Worm (Caenorhabditis elegans): Measurements from ENCODE around the gene R74.2.

Gene R74.2

ce11 chrIII:4196301-4196987, 8.5 kb downstream of the R74.2 start:
- no peak for TF ChIP-seq ztf-11 (tag; optimal IDR thresholded peaks at IDR 0.05)
- TF ChIP-seq egl-27 (tag; optimal IDR thresholded peaks at IDR 0.05), result no peak
- no peak for TF ChIP-seq daf-12 (tag; optimal IDR thresholded peaks at IDR 0.05)
- TF ChIP-seq nhr-12 (tag; optimal IDR thresholded peaks at IDR 0.05), result no peak
- TF ChIP-seq fos-1 (tag; optimal IDR thresholded peaks at IDR 0.05), result no peak
- no peak for TF ChIP-seq ceh-9 (tag; optimal IDR thresholded peaks at IDR 0.05)
- TF ChIP-seq ZK546.5 (tag; optimal IDR thresholded peaks at IDR 0.05), result no peak
- no peak for TF ChIP-seq jun-1 (tag; optimal IDR thresholded peaks at IDR 0.05)
- TF ChIP-seq nhr-25 (tag; optimal IDR thresholded peaks at IDR 0.05), result peak; percentile 58
- no peak for TF ChIP-seq unc-62 (GFP tag; optimal IDR thresholded peaks at IDR 0.05)
- TF ChIP-seq egl-5 (tag; optimal IDR thresholded peaks at IDR 0.05), result peak; percentile 20
- TF ChIP-seq R02D3.7 (tag; optimal IDR thresholded peaks at IDR 0.05), result peak; percentile 22
- TF ChIP-seq lin-15B (tag; optimal IDR thresholded peaks at IDR 0.05), result peak; percentile 75
- no peak for TF ChIP-seq fkh-2 (tag; optimal IDR thresholded peaks at IDR 0.05)
- TF ChIP-seq sea-2 (GFP tag; optimal IDR thresholded peaks at IDR 0.05), result no peak
- no peak for TF ChIP-seq unc-39 (tag; optimal IDR thresholded peaks at IDR 0.05)
- peak; percentile 60 for TF ChIP-seq lin-39 (tag; optimal IDR thresholded peaks at IDR 0.05)
- TF ChIP-seq snpc-4 (tag; optimal IDR thresholded peaks at IDR 0.05), result peak; percentile 46
- TF ChIP-seq skn-1 (tag; optimal IDR thresholded peaks at IDR 0.05), result peak; percentile 21
- peak; percentile 6 for TF ChIP-seq fkh-10 (GFP tag; optimal IDR thresholded peaks at IDR 0.05)
- TF ChIP-seq ama-1 (optimal IDR thresholded peaks at IDR 0.05), result no peak
- peak; percentile 73 for TF ChIP-seq pha-4 (tag; optimal IDR thresholded peaks at IDR 0.05)
- no peak for TF ChIP-seq mml-1 (tag; optimal IDR thresholded peaks at IDR 0.05)
- TF ChIP-seq nfya-1 (tag; optimal IDR thresholded peaks at IDR 0.05; ENCODE audit: insufficient read depth), result peak; percentile 84
- TF ChIP-seq mdl-1 (tag; optimal IDR thresholded peaks at IDR 0.05), result peak; percentile 85

- TF ChIP-seq fos-1 (tag; optimal IDR thresholded peaks at IDR 0.05), result no peak
- no peak for TF ChIP-seq ceh-28 (tag; optimal IDR thresholded peaks at IDR 0.05)
- no peak for TF ChIP-seq unc-39 (tag; optimal IDR thresholded peaks at IDR 0.05)
- TF ChIP-seq snpc-4 (tag; optimal IDR thresholded peaks at IDR 0.05), result no peak
- TF ChIP-seq ama-1 (optimal IDR thresholded peaks at IDR 0.05), result no peak
- no peak for TF ChIP-seq elt-3 (tag; optimal IDR thresholded peaks at IDR 0.05)
- TF ChIP-seq skn-1 (tag; optimal IDR thresholded peaks at IDR 0.05), result no peak
- no peak for TF ChIP-seq ZK546.5 (tag; optimal IDR thresholded peaks at IDR 0.05)
- TF ChIP-seq fkh-2 (tag; optimal IDR thresholded peaks at IDR 0.05), result no peak
- no peak for TF ChIP-seq nhr-43 (tag; optimal IDR thresholded peaks at IDR 0.05; ENCODE audit: poor library complexity, severe bottlenecking)
- TF ChIP-seq pqm-1 (tag; optimal IDR thresholded peaks at IDR 0.05), result no peak
- no peak for TF ChIP-seq lsy-12 (tag; optimal IDR thresholded peaks at IDR 0.05)
- no peak for TF ChIP-seq mml-1 (tag; optimal IDR thresholded peaks at IDR 0.05)
- no peak for TF ChIP-seq jun-1 (tag; optimal IDR thresholded peaks at IDR 0.05)
- no peak for TF ChIP-seq R02D3.7 (tag; optimal IDR thresholded peaks at IDR 0.05)
- TF ChIP-seq pha-4 (tag; optimal IDR thresholded peaks at IDR 0.05), result no peak
- no peak for TF ChIP-seq nhr-237 (tag; optimal IDR thresholded peaks at IDR 0.05)
- TF ChIP-seq egl-27 (tag; optimal IDR thresholded peaks at IDR 0.05), result no peak
Measured at ce11 chrIII:4196988-4197384, 9.0 kb downstream of the R74.2 start, which contains the start of gene asd-1. asd-1 (plus strand) TSS chrIII:4197285.

ce11 chrIII:4204072-4204471, 16.1 kb downstream of the R74.2 start, which contains the start of the genes pelo-1 and R74.7:
pelo-1 (minus strand) TSS chrIII:4204222.
R74.7 (plus strand) TSS chrIII:4204429.
- TF ChIP-seq unc-39 (tag; optimal IDR thresholded peaks at IDR 0.05) (no peak), lin-15B (tag; optimal IDR thresholded peaks at IDR 0.05) (peak; percentile 48), nhr-77 (tag; optimal IDR thresholded peaks at IDR 0.05) (no peak), nfya-1 (tag; optimal IDR thresholded peaks at IDR 0.05; ENCODE audit: insufficient read depth) (peak; percentile 43), pha-4 (tag; optimal IDR thresholded peaks at IDR 0.05) (peak; percentile 64), R02D3.7 (tag; optimal IDR thresholded peaks at IDR 0.05) (peak; percentile 88)

- TF ChIP-seq skn-1 (tag; optimal IDR thresholded peaks at IDR 0.05), result no peak
- TF ChIP-seq zag-1 (tag; optimal IDR thresholded peaks at IDR 0.05), result no peak
- no peak for TF ChIP-seq unc-62 (GFP tag; optimal IDR thresholded peaks at IDR 0.05)
- no peak for TF ChIP-seq lsy-12 (tag; optimal IDR thresholded peaks at IDR 0.05)
- TF ChIP-seq eor-1 (tag; optimal IDR thresholded peaks at IDR 0.05), result no peak
- TF ChIP-seq snpc-4 (tag; optimal IDR thresholded peaks at IDR 0.05), result no peak
- no peak for TF ChIP-seq ztf-11 (tag; optimal IDR thresholded peaks at IDR 0.05)
- no peak for TF ChIP-seq nhr-12 (tag; optimal IDR thresholded peaks at IDR 0.05)
- TF ChIP-seq sea-2 (GFP tag; optimal IDR thresholded peaks at IDR 0.05), result no peak
- no peak for TF ChIP-seq nhr-43 (tag; optimal IDR thresholded peaks at IDR 0.05; ENCODE audit: poor library complexity, severe bottlenecking)
- no peak for TF ChIP-seq fos-1 (tag; optimal IDR thresholded peaks at IDR 0.05)
Measured at ce11 chrIII:4204964-4205363, 17.0 kb downstream of the R74.2 start.

Measured in whole organism, L3 larva.